Worm (Caenorhabditis elegans): ENCODE data around the gene sinh-1.

DNA sequence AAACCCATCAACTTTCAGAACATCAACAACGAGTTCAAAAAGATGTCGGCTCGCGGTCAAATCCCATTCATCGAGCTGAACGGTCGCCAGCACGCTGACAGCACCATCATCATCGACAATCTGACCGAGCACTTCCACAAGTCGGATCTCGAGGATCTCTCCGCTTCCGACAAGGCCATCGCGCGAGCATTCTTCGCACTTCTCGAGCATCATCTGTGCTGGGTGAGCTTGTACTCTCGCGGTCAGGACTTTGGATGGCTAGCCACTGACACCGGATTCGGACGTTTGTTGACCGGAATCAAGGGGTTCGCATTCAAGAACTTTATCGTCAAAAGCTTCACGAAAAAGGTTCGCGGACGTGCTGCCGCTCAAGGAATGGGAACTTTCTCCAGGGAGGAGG is 36.7 kb downstream of the sinh-1 start:
- TF ChIP-seq zag-1 (tag; optimal IDR thresholded peaks at IDR 0.05) (no peak), ztf-11 (tag; optimal IDR thresholded peaks at IDR 0.05) (no peak), ztf-4 (tag; optimal IDR thresholded peaks at IDR 0.05) (no peak), unc-39 (tag; optimal IDR thresholded peaks at IDR 0.05) (no peak), ceh-82 (tag; optimal IDR thresholded peaks at IDR 0.05) (no peak), nhr-237 (tag; optimal IDR thresholded peaks at IDR 0.05) (no peak), sem-4 (tag; optimal IDR thresholded peaks at IDR 0.05) (no peak), unc-62 (GFP tag; optimal IDR thresholded peaks at IDR 0.05) (no peak), skn-1 (tag; optimal IDR thresholded peaks at IDR 0.05) (no peak), egl-27 (tag; optimal IDR thresholded peaks at IDR 0.05) (no peak)
